Fruit fly (Drosophila melanogaster) whole organism, embryonic: Measurements from ENCODE around the gene pcm.

ENCODE experiments used
- Hsf ChIP-seq: fragments of 200-800 bp; sonication (Bioruptor generic); optimal IDR thresholded peaks from 3 replicates; lab custom pipeline; 2016; ENCODE audit warnings: missing biosample characterization, missing genetic modification characterization
- ci ChIP-seq: fragments of 200-800 bp; sonication (Bioruptor generic); IDR thresholded peaks from 3 replicates; pipeline ENCODE4 v1.3.6; 2022; ENCODE audit warnings: missing biosample characterization, missing genetic modification characterization
- dan ChIP-seq: fragments of 200-800 bp; sonication (Bioruptor generic); IDR thresholded peaks from 2 replicates; pipeline ENCODE4 v1.3.6; 2022; ENCODE audit warnings: missing biosample characterization, missing genetic modification characterization

- TF ChIP-seq Hsf (GFP tag; lab: Kevin White, UChicago), result no peak
- no peak for TF ChIP-seq ci (GFP tag; lab: Robert Waterston, UW)
- no peak for TF ChIP-seq dan
Observed at dm6 chrX:19494830-19495610, 3.2 kb upstream of the pcm start, which contains the start of the genes ksh, CG14200 and Pfrx.
